Fruit fly (Drosophila melanogaster) whole organism, embryonic: ENCODE results near the gene GIIIspla2.

Source experiments
- Abd-B ChIP-seq: fragments of 200-800 bp; sonication (Bioruptor generic); optimal IDR thresholded peaks from 2 replicates; lab custom pipeline; 2018; ENCODE audit warnings: missing biosample characterization, mild to moderate bottlenecking, missing genetic modification characterization, moderate library complexity
- Atf-2 ChIP-seq: fragments of 200-800 bp; sonication (Bioruptor generic); optimal IDR thresholded peaks from 2 replicates; lab custom pipeline; 2016; ENCODE audit warnings: missing biosample characterization, missing genetic modification characterization
- Bdp1 ChIP-seq: fragments of 200-800 bp; sonication (Bioruptor generic); optimal IDR thresholded peaks from 3 replicates; lab custom pipeline; 2016; ENCODE audit warnings: missing biosample characterization, missing genetic modification characterization
- BtbVII ChIP-seq: fragments of 200-800 bp; sonication (Bioruptor generic); optimal IDR thresholded peaks from 3 replicates; lab custom pipeline; 2017; ENCODE audit warnings: missing biosample characterization, mild to moderate bottlenecking, missing genetic modification characterization
- Bteb2 ChIP-seq: fragments of 200-800 bp; sonication (Bioruptor generic); optimal IDR thresholded peaks from 2 replicates; lab custom pipeline; 2016; ENCODE audit warnings: missing biosample characterization, missing genetic modification characterization
- CG10462 ChIP-seq: fragments of 200-800 bp; sonication (Bioruptor generic); optimal IDR thresholded peaks from 2 replicates; lab custom pipeline; 2016; ENCODE audit warnings: missing biosample characterization, missing genetic modification characterization
- CG11504 ChIP-seq: fragments of 200-800 bp; sonication (Bioruptor generic); optimal IDR thresholded peaks from 3 replicates; lab custom pipeline; 2019; ENCODE audit warnings: missing biosample characterization, mild to moderate bottlenecking, missing genetic modification characterization, moderate library complexity
- CG11560 ChIP-seq: fragments of 200-800 bp; sonication (Bioruptor generic); IDR thresholded peaks from 3 replicates; pipeline ENCODE4 v1.3.6; 2022; ENCODE audit warnings: missing biosample characterization, missing genetic modification characterization
- CG13424 ChIP-seq: fragments of 200-800 bp; sonication (Bioruptor generic); optimal IDR thresholded peaks from 2 replicates; lab custom pipeline; 2019; ENCODE audit warnings: missing biosample characterization, mild to moderate bottlenecking, missing genetic modification characterization, moderate library complexity
- CG13624 ChIP-seq: fragments of 200-800 bp; sonication (Bioruptor generic); optimal IDR thresholded peaks from 2 replicates; lab custom pipeline; 2016; ENCODE audit warnings: missing biosample characterization, missing genetic modification characterization
- CG15479 ChIP-seq: fragments of 200-800 bp; sonication (Bioruptor generic); optimal IDR thresholded peaks from 3 replicates; lab custom pipeline; 2019; ENCODE audit warnings: missing biosample characterization, mild to moderate bottlenecking, missing genetic modification characterization, moderate library complexity
- CG15601 ChIP-seq: fragments of 200-800 bp; sonication (Bioruptor generic); optimal IDR thresholded peaks from 3 replicates; lab custom pipeline; 2019; ENCODE audit warnings: missing biosample characterization, mild to moderate bottlenecking, missing genetic modification characterization, moderate library complexity
- CG16779 ChIP-seq: fragments of 200-800 bp; sonication (Bioruptor generic); IDR thresholded peaks from 2 replicates; pipeline ENCODE4 v1.3.6; 2022; ENCODE audit warnings: missing biosample characterization, missing genetic modification characterization
- CG17829 ChIP-seq: fragments of 200-800 bp; optimal IDR thresholded peaks from 2 replicates; lab custom pipeline; 2019; ENCODE audit warnings: missing biosample characterization, mild to moderate bottlenecking, missing genetic modification characterization, moderate library complexity
- CG17912 ChIP-seq: fragments of 200-800 bp; sonication (Bioruptor generic); optimal IDR thresholded peaks from 2 replicates; lab custom pipeline; 2018; ENCODE audit warnings: missing biosample characterization, mild to moderate bottlenecking, missing genetic modification characterization
- CG18619 ChIP-seq: fragments of 200-800 bp; sonication (Bioruptor generic); optimal IDR thresholded peaks from 3 replicates; lab custom pipeline; 2017; ENCODE audit warnings: missing biosample characterization, mild to moderate bottlenecking, missing genetic modification characterization
- CG31224 ChIP-seq: fragments of 200-800 bp; sonication (Bioruptor generic); IDR thresholded peaks from 2 replicates; pipeline ENCODE4 v1.3.6; 2022; ENCODE audit warnings: missing biosample characterization, missing genetic modification characterization
- CG34224 ChIP-seq: fragments of 200-800 bp; sonication (Bioruptor generic); IDR thresholded peaks from 3 replicates; pipeline ENCODE4 v1.3.6; 2022; ENCODE audit warnings: missing biosample characterization, missing genetic modification characterization; ENCODE audit not compliant: partially characterized antibody
- CG3838 ChIP-seq: fragments of 200-800 bp; sonication (Bioruptor generic); optimal IDR thresholded peaks from 3 replicates; lab custom pipeline; 2016; ENCODE audit warnings: missing biosample characterization, missing genetic modification characterization
- CG4404 ChIP-seq: fragments of 200-800 bp; sonication (Bioruptor generic); IDR thresholded peaks from 2 replicates; pipeline ENCODE4 v1.3.6; 2022; ENCODE audit warnings: missing biosample characterization, missing genetic modification characterization
- CG6683 ChIP-seq: fragments of 200-800 bp; sonication (Bioruptor generic); optimal IDR thresholded peaks from 2 replicates; lab custom pipeline; 2017; ENCODE audit warnings: missing biosample characterization, mild to moderate bottlenecking, missing genetic modification characterization, missing genetic modification reagents
- Dll ChIP-seq: fragments of 200-800 bp; sonication (Bioruptor generic); IDR thresholded peaks from 4 replicates; pipeline ENCODE4 v1.3.6; 2022; ENCODE audit warnings: missing biosample characterization, missing genetic modification characterization; ENCODE audit not compliant: partially characterized antibody
- Dp ChIP-seq: fragments of 200-800 bp; sonication (Bioruptor generic); optimal IDR thresholded peaks from 2 replicates; lab custom pipeline; 2018; ENCODE audit warnings: missing biosample characterization, mild to moderate bottlenecking, missing genetic modification characterization, moderate library complexity
- H2.0 ChIP-seq: fragments of 200-800 bp; sonication (Bioruptor generic); IDR thresholded peaks from 2 replicates; pipeline ENCODE4 v1.3.6; 2022; ENCODE audit warnings: missing biosample characterization, missing genetic modification characterization
- Hmr ChIP-seq: fragments of 200-800 bp; sonication (Bioruptor generic); optimal IDR thresholded peaks from 3 replicates; lab custom pipeline; 2017; ENCODE audit warnings: mild to moderate bottlenecking, missing biosample characterization, missing genetic modification reagents, missing genetic modification characterization
- Hr3 ChIP-seq: fragments of 200-800 bp; sonication (Bioruptor generic); optimal IDR thresholded peaks from 3 replicates; lab custom pipeline; 2016; ENCODE audit warnings: missing biosample characterization, missing genetic modification characterization
- MTF-1 ChIP-seq: fragments of 200-800 bp; sonication (Bioruptor generic); optimal IDR thresholded peaks from 2 replicates; lab custom pipeline; 2018; ENCODE audit warnings: missing biosample characterization, mild to moderate bottlenecking, missing genetic modification characterization, borderline replicate concordance
- Scr ChIP-seq: fragments of 200-800 bp; sonication (Bioruptor generic); IDR thresholded peaks from 2 replicates; pipeline ENCODE4 v1.3.6; 2022; ENCODE audit warnings: missing biosample characterization, missing genetic modification characterization; ENCODE audit not compliant: partially characterized antibody
- Tbp ChIP-seq: fragments of >200 bp; optimal IDR thresholded peaks from 2 replicates; lab custom pipeline; 2018; ENCODE audit warnings: missing biosample characterization, missing genetic modification characterization
- ase ChIP-seq: fragments of 200-800 bp; sonication (Bioruptor generic); IDR thresholded peaks from 3 replicates; pipeline ENCODE4 v1.3.6; 2022; ENCODE audit warnings: missing biosample characterization, missing genetic modification characterization
- az2 ChIP-seq: fragments of 200-800 bp; sonication (Bioruptor generic); optimal IDR thresholded peaks from 3 replicates; lab custom pipeline; 2016; ENCODE audit warnings: missing biosample characterization, missing genetic modification characterization
- cg ChIP-seq: fragments of 200-800 bp; sonication (Bioruptor generic); optimal IDR thresholded peaks from 3 replicates; lab custom pipeline; 2019; ENCODE audit warnings: missing biosample characterization, mild to moderate bottlenecking, missing genetic modification characterization, moderate library complexity
- chif ChIP-seq, 2 experiments: fragments of 200-800 bp; sonication (Bioruptor generic); optimal IDR thresholded peaks; 3 replicates each; lab custom pipeline; 2016; ENCODE audit warnings: missing biosample characterization in 2 of 2, missing genetic modification characterization in 2 of 2
- chn ChIP-seq: fragments of 200-800 bp; sonication (Bioruptor generic); optimal IDR thresholded peaks from 2 replicates; lab custom pipeline; 2016; ENCODE audit warnings: missing biosample characterization, missing genetic modification characterization
- dimm ChIP-seq: fragments of 200-800 bp; sonication (Bioruptor generic); IDR thresholded peaks from 2 replicates; pipeline ENCODE4 v1.3.6; 2022; ENCODE audit warnings: missing biosample characterization, missing genetic modification characterization
- emc ChIP-seq: fragments of 200-800 bp; sonication (Bioruptor generic); optimal IDR thresholded peaks from 2 replicates; lab custom pipeline; 2016; ENCODE audit warnings: missing biosample characterization, missing genetic modification characterization
- ems ChIP-seq: fragments of 200-800 bp; sonication (Bioruptor generic); optimal IDR thresholded peaks from 3 replicates; lab custom pipeline; 2016; ENCODE audit warnings: missing biosample characterization, missing genetic modification characterization
- esg ChIP-seq: fragments of 200-800 bp; sonication (Bioruptor generic); conservative IDR thresholded peaks from 2 replicates; pipeline ENCODE4 v1.3.6; 2022; ENCODE audit warnings: missing biosample characterization, missing genetic modification characterization
- ewg ChIP-seq: fragments of 200-800 bp; sonication (Bioruptor generic); optimal IDR thresholded peaks from 3 replicates; lab custom pipeline; 2017; ENCODE audit warnings: mild to moderate bottlenecking, missing biosample characterization, missing genetic modification reagents, missing genetic modification characterization
- fu2 ChIP-seq: fragments of 200-800 bp; sonication (Bioruptor generic); optimal IDR thresholded peaks from 2 replicates; lab custom pipeline; 2016; ENCODE audit warnings: missing biosample characterization, missing genetic modification characterization
- ken ChIP-seq: fragments of 200-800 bp; sonication (Bioruptor generic); IDR thresholded peaks from 3 replicates; pipeline ENCODE4 v1.3.6; 2022; ENCODE audit warnings: missing biosample characterization, missing genetic modification characterization
- kni ChIP-seq: fragments of 200-800 bp; sonication (Bioruptor generic); optimal IDR thresholded peaks from 3 replicates; lab custom pipeline; 2017; ENCODE audit warnings: mild to moderate bottlenecking, missing biosample characterization, missing genetic modification reagents, missing genetic modification characterization
- mam ChIP-seq: fragments of 200-800 bp; sonication (Bioruptor generic); optimal IDR thresholded peaks from 3 replicates; lab custom pipeline; 2016; ENCODE audit warnings: missing biosample characterization, missing genetic modification characterization
- otp ChIP-seq: fragments of 200-800 bp; sonication (Bioruptor generic); IDR thresholded peaks from 3 replicates; pipeline ENCODE4, ENCODE4 v1.3.6; 2022; ENCODE audit warnings: missing biosample characterization, missing genetic modification characterization
- pb ChIP-seq: fragments of 200-800 bp; sonication (Bioruptor generic); optimal IDR thresholded peaks from 3 replicates; lab custom pipeline; 2016; ENCODE audit warnings: missing biosample characterization, missing genetic modification characterization
- pnt ChIP-seq: fragments of 200-800 bp; sonication (Bioruptor generic); optimal IDR thresholded peaks from 3 replicates; lab custom pipeline; 2016; ENCODE audit warnings: missing biosample characterization, missing genetic modification characterization
- stc ChIP-seq: fragments of 200-800 bp; sonication (Bioruptor generic); IDR thresholded peaks from 2 replicates; pipeline ENCODE4 v1.3.6; 2022; ENCODE audit warnings: missing biosample characterization, missing genetic modification characterization
- stwl ChIP-seq: fragments of 200-800 bp; sonication (Bioruptor generic); optimal IDR thresholded peaks from 3 replicates; lab custom pipeline; 2018; ENCODE audit warnings: missing biosample characterization, mild to moderate bottlenecking, missing genetic modification characterization, moderate library complexity
- sug ChIP-seq: fragments of 200-800 bp; optimal IDR thresholded peaks from 2 replicates; lab custom pipeline; 2019; ENCODE audit warnings: missing biosample characterization, mild to moderate bottlenecking, missing genetic modification characterization, moderate library complexity
- unpg ChIP-seq: fragments of 200-800 bp; sonication (Bioruptor generic); optimal IDR thresholded peaks from 3 replicates; lab custom pipeline; 2018; ENCODE audit warnings: missing biosample characterization, mild to moderate bottlenecking, missing genetic modification characterization, moderate library complexity
- z ChIP-seq: fragments of 200-800 bp; sonication (Bioruptor generic); IDR thresholded peaks from 3 replicates; pipeline ENCODE4 v1.3.6; 2022; ENCODE audit warnings: missing biosample characterization, missing genetic modification characterization

The GIIIspla2 gene

DNA sequence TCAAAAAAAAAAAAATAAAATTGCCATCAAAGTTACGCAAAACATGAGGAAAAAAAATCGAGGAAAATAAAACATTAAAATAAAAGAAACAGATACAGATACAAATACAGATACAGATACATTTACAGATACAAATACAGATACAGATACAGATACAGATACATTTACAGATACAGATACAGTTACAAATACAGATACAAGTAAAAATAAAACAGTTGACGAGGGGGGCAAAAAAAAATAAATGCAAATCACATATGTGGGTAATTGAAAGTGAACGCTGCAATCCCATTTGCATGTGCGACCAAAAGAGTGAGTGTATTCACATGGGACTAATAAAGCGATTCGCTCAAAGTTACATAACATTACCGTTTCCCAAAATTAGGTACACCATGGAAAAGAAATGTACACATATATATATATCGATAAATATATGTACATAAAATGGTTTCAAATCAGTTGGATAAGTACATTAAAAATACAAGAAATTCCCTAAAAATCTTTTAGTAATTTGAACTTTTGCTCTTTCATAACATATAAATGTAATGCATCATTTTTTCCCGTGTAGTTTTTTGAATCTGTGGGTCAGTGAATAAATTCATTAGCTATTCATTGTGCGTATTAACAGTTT, 48.3 kb downstream of the GIIIspla2 start (continued):
- TF ChIP-seq otp (GFP tag; lab: Robert Waterston, UW) (no peak), CG15601 (no peak), ems (GFP tag; lab: Kevin White, UChicago) (no peak), esg (GFP tag; lab: Robert Waterston, UW) (0 out of 2 replicates have a peak, but pooled peaks have one; percentile 11), fu2 (GFP tag; lab: Kevin White, UChicago) (no peak), CG13624 (GFP tag; lab: Kevin White, UChicago) (no peak), pb (GFP tag; lab: Kevin White, UChicago) (no peak), sug (tag; lab: Kevin White, UChicago) (no peak), Dp (GFP tag; lab: Kevin White, UChicago) (no peak), MTF-1 (GFP tag; lab: Kevin White, UChicago) (no peak), mam (GFP tag; lab: Kevin White, UChicago) (no peak), ewg (GFP tag; lab: Kevin White, UChicago) (no peak), CG18619 (GFP tag; lab: Kevin White, UChicago) (no peak), CG3838 (GFP tag; lab: Kevin White, UChicago) (no peak), CG11560 (tag; lab: Robert Waterston, UW) (no peak), Dll (GFP tag; lab: Robert Waterston, UW) (no peak), Bdp1 (GFP tag; lab: Kevin White, UChicago) (no peak), Abd-B (no peak), unpg (GFP tag; lab: Kevin White, UChicago) (peak; percentile 57), CG15479 (GFP tag; lab: Kevin White, UChicago) (no peak), chn (no peak), Atf-2 (no peak), stwl (tag; lab: Kevin White, UChicago) (no peak), Scr (GFP tag; lab: Robert Waterston, UW) (no peak), ken (GFP tag; lab: Robert Waterston, UW) (no peak), CG11504 (tag; lab: Kevin White, UChicago) (peak; percentile 87), chif (GFP tag; optimal IDR thresholded peaks at IDR 0.05; lab: Kevin White, UChicago) (no peak), CG34224 (no peak), CG6683 (GFP tag; lab: Kevin White, UChicago) (no peak), pnt (GFP tag; lab: Kevin White, UChicago) (no peak), cg (GFP tag; lab: Kevin White, UChicago) (peak; percentile 54), H2.0 (peak; percentile 47; the same call in 1 of the 2 replicates), dimm (no peak), emc (GFP tag; lab: Kevin White, UChicago) (no peak), ase (peak; percentile 29; the same call in 1 of the 3 replicates), az2 (GFP tag; lab: Kevin White, UChicago) (no peak), CG16779 (GFP tag; lab: Robert Waterston, UW) (no peak), CG4404 (GFP tag; lab: Robert Waterston, UW) (no peak), CG10462 (peak; percentile 6), Bteb2 (GFP tag; lab: Kevin White, UChicago) (no peak), stc (GFP tag; lab: Robert Waterston, UW) (peak; percentile 70), CG31224 (GFP tag; lab: Robert Waterston, UW) (no peak), Hr3 (peak; percentile 31), BtbVII (GFP tag; lab: Kevin White, UChicago) (no peak), kni (GFP tag; lab: Kevin White, UChicago) (no peak), CG13424 (tag; lab: Kevin White, UChicago) (peak; percentile 45), CG17912 (GFP tag; lab: Kevin White, UChicago) (no peak), Tbp (no peak), Hmr (no peak), z (GFP tag; lab: Robert Waterston, UW) (no peak), CG17829 (tag; lab: Kevin White, UChicago) (no peak)
